Fruit fly (Drosophila melanogaster): Measurements from ENCODE around the gene CG10949.

DNA sequence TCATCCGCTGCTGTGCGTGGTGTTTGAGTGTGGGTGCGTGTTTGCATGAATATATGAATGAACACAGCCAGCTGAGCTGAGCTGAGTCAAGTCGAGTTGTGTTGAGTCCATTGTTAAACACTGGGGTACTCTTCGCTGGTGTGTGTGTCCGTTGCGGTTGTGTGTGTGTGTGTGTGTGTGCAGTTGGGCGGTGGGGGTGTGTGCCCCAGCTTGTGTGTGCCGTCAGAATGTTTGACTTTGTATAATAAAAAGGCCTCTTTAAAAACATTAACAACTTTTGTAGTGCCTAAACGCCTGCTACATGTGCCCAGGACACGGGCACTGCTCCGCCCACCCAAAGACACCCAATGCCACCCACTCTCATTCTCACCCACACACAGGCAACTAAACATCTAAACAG lies 21.8 kb upstream of the CG10949 start:
- no peak for TF ChIP-seq psq (optimal IDR thresholded peaks at IDR 0.05)
- no peak for TF ChIP-seq CG8478 (optimal IDR thresholded peaks at IDR 0.05)
- TF ChIP-seq pan (optimal IDR thresholded peaks at IDR 0.05): no peak
- TF ChIP-seq usp (GFP tag; optimal IDR thresholded peaks at IDR 0.05): no peak

Measured in whole organism.